Fruit fly (Drosophila melanogaster) S2 (cell line): ENCODE measurements around the gene Sems.

ENCODE experiments used
- CG8478 ChIP-seq: fragments of >200 bp; optimal IDR thresholded peaks from 2 replicates; lab custom pipeline; 2018
- CTCF ChIP-seq, 2 experiments: fragments of >200 bp; optimal IDR thresholded peaks; 2 replicates each; lab custom pipeline; 2018

Sems gene

dm6 chr3L:20966662-20967061 is 10.1 kb upstream of the Sems start, which contains the start of gene CG12983:
Gene CG12983 (minus strand): TSS chr3L:20966762.
- no peak for TF ChIP-seq CTCF (optimal IDR thresholded peaks at IDR 0.05; lab: Kevin White, UChicago)

- no peak for TF ChIP-seq CTCF (optimal IDR thresholded peaks at IDR 0.05; lab: Kevin White, UChicago)
- TF ChIP-seq CG8478 (lab: Kevin White, UChicago), result no peak
These were observed 5.9 kb upstream of the Sems start, which contains the start of gene CG10587 for dm6 chr3L:20962455-20962854. Gene CG10587 (minus strand): TSS chr3L:20962555.

- no peak for TF ChIP-seq CTCF (optimal IDR thresholded peaks at IDR 0.05; lab: Kevin White, UChicago)
- no peak for TF ChIP-seq CG8478 (lab: Kevin White, UChicago)
These were observed 4.7 kb upstream of the Sems start, which contains the start of gene CG11037 for dm6 chr3L:20961286-20961685. Gene CG11037 (minus strand): TSS chr3L:20961386.

dm6 chr3L:20954118-20954517 is 2.4 kb downstream of the Sems start:
- TF ChIP-seq CTCF (optimal IDR thresholded peaks at IDR 0.05; lab: Kevin White, UChicago) (no peak), CG8478 (lab: Kevin White, UChicago) (no peak)

- TF ChIP-seq CG8478 (lab: Kevin White, UChicago) (no peak), CTCF (optimal IDR thresholded peaks at IDR 0.05; lab: Kevin White, UChicago) (no peak)
These were observed 3.6 kb downstream of the Sems start for dm6 chr3L:20952622-20953618.

- TF ChIP-seq CTCF (optimal IDR thresholded peaks at IDR 0.05; lab: Kevin White, UChicago), result no peak
- no peak for TF ChIP-seq CG8478 (lab: Kevin White, UChicago)
These were observed 4.4 kb downstream of the Sems start for dm6 chr3L:20952121-20952487.

- TF ChIP-seq CTCF (optimal IDR thresholded peaks at IDR 0.05; lab: Kevin White, UChicago), result no peak
- TF ChIP-seq CG8478 (lab: Kevin White, UChicago), result no peak
These were observed 5.0 kb downstream of the Sems start for dm6 chr3L:20951477-20952120.

- no peak for TF ChIP-seq CTCF (optimal IDR thresholded peaks at IDR 0.05; lab: Kevin White, UChicago)
- no peak for TF ChIP-seq CG8478 (lab: Kevin White, UChicago)
These were observed 5.9 kb downstream of the Sems start for dm6 chr3L:20950520-20951135.

dm6 chr3L:20950136-20950499 is 6.4 kb downstream of the Sems start:
- no peak for TF ChIP-seq CTCF (optimal IDR thresholded peaks at IDR 0.05; lab: Kevin White, UChicago)
- TF ChIP-seq CG8478 (lab: Kevin White, UChicago), result no peak

dm6 chr3L:20949371-20950135 is 7.0 kb downstream of the Sems start, which contains the start of gene fng:
Gene fng (minus strand): TSS chr3L:20949512.
- no peak for TF ChIP-seq CTCF (optimal IDR thresholded peaks at IDR 0.05; lab: Kevin White, UChicago)
- no peak for TF ChIP-seq CG8478 (lab: Kevin White, UChicago)

dm6 chr3L:20948404-20948803 is 8.1 kb downstream of the Sems start:
- TF ChIP-seq CTCF (optimal IDR thresholded peaks at IDR 0.05; lab: Kevin White, UChicago), result no peak
- TF ChIP-seq CG8478 (lab: Kevin White, UChicago), result no peak

dm6 chr3L:20946944-20947343 is 9.6 kb downstream of the Sems start:
- TF ChIP-seq CG8478 (lab: Kevin White, UChicago), result no peak

- TF ChIP-seq CG8478 (lab: Kevin White, UChicago) (no peak), CTCF (optimal IDR thresholded peaks at IDR 0.05; lab: Kevin White, UChicago) (no peak)
These were observed 10.5 kb downstream of the Sems start for dm6 chr3L:20946054-20946453.

dm6 chr3L:20944180-20944579 is 12.4 kb downstream of the Sems start:
- TF ChIP-seq CTCF (optimal IDR thresholded peaks at IDR 0.05; lab: Kevin White, UChicago), result no peak
- TF ChIP-seq CG8478 (lab: Kevin White, UChicago), result no peak
